Fruit fly (Drosophila melanogaster) whole organism, embryonic: ENCODE results near the gene CG31029.

Experiments used
- Antp ChIP-seq: fragments of 200-800 bp; sonication (Bioruptor generic); optimal IDR thresholded peaks from 3 replicates; lab custom pipeline; 2016; ENCODE audit warnings: missing biosample characterization, missing genetic modification characterization
- B-H1 ChIP-seq: fragments of 200-800 bp; sonication (Bioruptor generic); IDR thresholded peaks from 3 replicates; pipeline ENCODE4 v1.3.6; 2022; ENCODE audit warnings: missing biosample characterization, missing genetic modification characterization
- BEAF-32 ChIP-seq: fragments of 200-800 bp; sonication (Bioruptor generic); optimal IDR thresholded peaks from 3 replicates; lab custom pipeline; 2017; ENCODE audit warnings: missing biosample characterization, missing genetic modification characterization, mild to moderate bottlenecking, moderate library complexity, missing genetic modification reagents
- CG10209 ChIP-seq: fragments of 200-800 bp; sonication (Bioruptor generic); optimal IDR thresholded peaks from 3 replicates; lab custom pipeline; 2017; ENCODE audit warnings: missing biosample characterization, mild to moderate bottlenecking, missing genetic modification characterization, missing genetic modification reagents
- CG10543 ChIP-seq: fragments of 200-800 bp; sonication (Bioruptor generic); optimal IDR thresholded peaks from 3 replicates; lab custom pipeline; 2017; ENCODE audit warnings: missing biosample characterization, mild to moderate bottlenecking, missing genetic modification characterization, moderate library complexity
- CG11456 ChIP-seq: fragments of 200-800 bp; sonication (Bioruptor generic); IDR thresholded peaks from 3 replicates; pipeline ENCODE4 v1.3.6; 2022; ENCODE audit warnings: missing biosample characterization, missing genetic modification characterization
- CG12219 ChIP-seq: fragments of 200-800 bp; sonication (Bioruptor generic); optimal IDR thresholded peaks from 3 replicates; lab custom pipeline; 2018; ENCODE audit warnings: missing biosample characterization, mild to moderate bottlenecking, missing genetic modification characterization
- CG12744 ChIP-seq: fragments of 200-800 bp; sonication (Bioruptor generic); optimal IDR thresholded peaks from 2 replicates; lab custom pipeline; 2016; ENCODE audit warnings: missing biosample characterization, missing genetic modification characterization
- CG14710 ChIP-seq: fragments of 200-800 bp; sonication (Bioruptor generic); optimal IDR thresholded peaks from 3 replicates; lab custom pipeline; 2019; ENCODE audit warnings: missing biosample characterization, mild to moderate bottlenecking, missing genetic modification characterization, moderate library complexity
- CG1647 ChIP-seq: fragments of 200-800 bp; sonication (Bioruptor generic); optimal IDR thresholded peaks from 3 replicates; lab custom pipeline; 2016; ENCODE audit warnings: missing biosample characterization, missing genetic modification characterization
- CG16813 ChIP-seq: fragments of 200-800 bp; sonication (Bioruptor generic); IDR thresholded peaks from 3 replicates; pipeline ENCODE4 v1.3.6; 2022; ENCODE audit warnings: missing biosample characterization, missing genetic modification characterization; ENCODE audit not compliant: partially characterized antibody
- CG2120 ChIP-seq: fragments of 200-800 bp; sonication (Bioruptor generic); optimal IDR thresholded peaks from 3 replicates; lab custom pipeline; 2016; ENCODE audit warnings: missing biosample characterization, missing genetic modification characterization
- CG5953 ChIP-seq: fragments of 200-800 bp; sonication (Bioruptor generic); IDR thresholded peaks from 2 replicates; pipeline ENCODE4 v1.3.6; 2022; ENCODE audit warnings: missing biosample characterization, missing genetic modification characterization
- CG6683 ChIP-seq: fragments of 200-800 bp; sonication (Bioruptor generic); optimal IDR thresholded peaks from 2 replicates; lab custom pipeline; 2017; ENCODE audit warnings: missing biosample characterization, mild to moderate bottlenecking, missing genetic modification characterization, missing genetic modification reagents
- CG6765 ChIP-seq: fragments of 200-800 bp; sonication (Bioruptor generic); optimal IDR thresholded peaks from 3 replicates; lab custom pipeline; 2017; ENCODE audit warnings: missing biosample characterization, mild to moderate bottlenecking, missing genetic modification characterization
- CG7928 ChIP-seq: fragments of 200-800 bp; sonication (Bioruptor generic); optimal IDR thresholded peaks from 2 replicates; lab custom pipeline; 2017; ENCODE audit warnings: missing biosample characterization, mild to moderate bottlenecking, missing genetic modification characterization
- CG8281 ChIP-seq: fragments of 200-800 bp; sonication (Bioruptor generic); optimal IDR thresholded peaks from 2 replicates; lab custom pipeline; 2018; ENCODE audit warnings: missing biosample characterization, mild to moderate bottlenecking, missing genetic modification characterization, moderate library complexity
- CG8388 ChIP-seq: fragments of 200-800 bp; sonication (Bioruptor generic); optimal IDR thresholded peaks from 2 replicates; lab custom pipeline; 2019; ENCODE audit warnings: missing biosample characterization, mild to moderate bottlenecking, missing genetic modification characterization, moderate library complexity
- Dfd ChIP-seq, 2 experiments: fragments of >200 bp; optimal IDR thresholded peaks; 2 replicates each; lab custom pipeline; 2017; ENCODE audit warnings: missing biosample characterization in 2 of 2, missing genetic modification characterization in 2 of 2
- Doc2 ChIP-seq: fragments of 200-800 bp; sonication (Bioruptor generic); IDR thresholded peaks from 2 replicates; pipeline ENCODE4 v1.3.6; 2022; ENCODE audit warnings: missing biosample characterization, missing genetic modification characterization
- ERR ChIP-seq: fragments of 200-800 bp; sonication (Bioruptor generic); optimal IDR thresholded peaks from 2 replicates; lab custom pipeline; 2016; ENCODE audit warnings: missing biosample characterization, missing genetic modification characterization
- Ets65A ChIP-seq: fragments of 200-800 bp; sonication (Bioruptor generic); peaks from one replicate; lab custom pipeline; 2016; ENCODE audit warnings: missing biosample characterization, missing genetic modification characterization
- Ets97D ChIP-seq: fragments of 200-800 bp; sonication (Bioruptor generic); optimal IDR thresholded peaks from 3 replicates; lab custom pipeline; 2016; ENCODE audit warnings: missing biosample characterization, missing genetic modification characterization
- Fer3 ChIP-seq: fragments of 200-800 bp; sonication (Bioruptor generic); optimal IDR thresholded peaks from 2 replicates; lab custom pipeline; 2018; ENCODE audit warnings: missing biosample characterization, mild to moderate bottlenecking, missing genetic modification characterization, moderate library complexity
- HLHmδ ChIP-seq: fragments of 200-800 bp; sonication (Bioruptor generic); optimal IDR thresholded peaks from 2 replicates; lab custom pipeline; 2018; ENCODE audit warnings: missing biosample characterization, mild to moderate bottlenecking, missing genetic modification characterization, moderate library complexity
- Hmx ChIP-seq: fragments of 200-800 bp; sonication (Bioruptor generic); optimal IDR thresholded peaks from 2 replicates; lab custom pipeline; 2016; ENCODE audit warnings: missing biosample characterization, missing genetic modification characterization
- NC2α ChIP-seq: fragments of 200-800 bp; sonication (Bioruptor generic); optimal IDR thresholded peaks from 2 replicates; lab custom pipeline; 2016; ENCODE audit warnings: missing biosample characterization, missing genetic modification characterization
- NfI ChIP-seq: fragments of 200-800 bp; sonication (Bioruptor generic); optimal IDR thresholded peaks from 3 replicates; lab custom pipeline; 2018; ENCODE audit warnings: missing biosample characterization, mild to moderate bottlenecking, missing genetic modification characterization, moderate library complexity
- ato ChIP-seq: fragments of 200-800 bp; sonication (Bioruptor generic); IDR thresholded peaks from 2 replicates; pipeline ENCODE4 v1.3.6; 2022; ENCODE audit warnings: missing biosample characterization, missing genetic modification characterization; ENCODE audit not compliant: partially characterized antibody
- dm ChIP-seq: fragments of 200-800 bp; sonication (Bioruptor generic); optimal IDR thresholded peaks from 3 replicates; lab custom pipeline; 2016; ENCODE audit warnings: missing biosample characterization, missing genetic modification characterization
- ewg ChIP-seq: fragments of 200-800 bp; sonication (Bioruptor generic); optimal IDR thresholded peaks from 3 replicates; lab custom pipeline; 2017; ENCODE audit warnings: mild to moderate bottlenecking, missing biosample characterization, missing genetic modification reagents, missing genetic modification characterization
- hkb ChIP-seq, 2 experiments: fragments of 200-800 bp in 1 of 2; fragments of >200 bp in 1 of 2; sonication (Bioruptor generic) in 1 of 2; IDR thresholded peaks in 1 of 2; optimal IDR thresholded peaks in 1 of 2; 2 replicates each; pipeline versions ENCODE4 v1.3.6 to Lab custom; 2017 to 2022; ENCODE audit warnings: missing biosample characterization in 1 of 2, missing genetic modification characterization in 1 of 2
- pb ChIP-seq: fragments of 200-800 bp; sonication (Bioruptor generic); optimal IDR thresholded peaks from 3 replicates; lab custom pipeline; 2016; ENCODE audit warnings: missing biosample characterization, missing genetic modification characterization
- pita ChIP-seq: fragments of 200-800 bp; sonication (Bioruptor generic); optimal IDR thresholded peaks from 2 replicates; lab custom pipeline; 2017; ENCODE audit warnings: missing biosample characterization, mild to moderate bottlenecking, missing genetic modification characterization
- rib ChIP-seq: fragments of 200-800 bp; sonication (Bioruptor generic); IDR thresholded peaks from 2 replicates; pipeline ENCODE4 v1.3.6; 2022; ENCODE audit warnings: missing biosample characterization, missing genetic modification characterization
- salm ChIP-seq: fragments of 200-800 bp; sonication (Bioruptor generic); optimal IDR thresholded peaks from 2 replicates; lab custom pipeline; 2018; ENCODE audit warnings: missing biosample characterization, mild to moderate bottlenecking, missing genetic modification characterization
- sr ChIP-seq: fragments of 200-800 bp; sonication (Bioruptor generic); IDR thresholded peaks from 3 replicates; pipeline ENCODE4 v1.3.6; 2022; ENCODE audit warnings: missing biosample characterization, missing genetic modification characterization

The CG31029 gene

DNA sequence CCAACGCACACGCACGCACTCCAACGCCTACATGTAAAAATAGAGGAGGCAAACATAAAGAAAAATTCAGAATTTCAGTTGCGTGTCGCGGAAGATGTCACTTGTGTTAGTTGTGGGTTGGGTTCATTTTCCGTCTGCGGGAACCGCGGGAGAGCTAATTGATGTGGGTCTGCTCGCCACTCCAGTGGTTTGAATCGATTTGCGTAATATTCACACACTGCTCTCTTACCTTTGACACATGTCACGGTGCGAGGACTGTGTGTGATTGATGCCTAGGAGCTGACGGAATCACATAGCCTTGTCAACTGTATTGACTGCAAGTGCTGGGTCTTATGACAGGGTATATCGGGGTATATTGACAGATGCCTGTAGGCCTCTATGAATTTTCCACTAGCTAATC lies 21.2 kb downstream of the CG31029 start (continued):
- no peak for TF ChIP-seq B-H1 (GFP tag; lab: Robert Waterston, UW)
- no peak for TF ChIP-seq NC2α (GFP tag; lab: Kevin White, UChicago)
- TF ChIP-seq CG16813: no peak
- TF ChIP-seq CG1647 (GFP tag; lab: Kevin White, UChicago): no peak
- TF ChIP-seq pb (GFP tag; lab: Kevin White, UChicago): no peak
- peak; percentile 80 for TF ChIP-seq sr (GFP tag; lab: Robert Waterston, UW)
- no peak for TF ChIP-seq ewg (GFP tag; lab: Kevin White, UChicago)
- no peak for TF ChIP-seq CG10209 (GFP tag; lab: Kevin White, UChicago)
- no peak for TF ChIP-seq CG8388

DNA sequence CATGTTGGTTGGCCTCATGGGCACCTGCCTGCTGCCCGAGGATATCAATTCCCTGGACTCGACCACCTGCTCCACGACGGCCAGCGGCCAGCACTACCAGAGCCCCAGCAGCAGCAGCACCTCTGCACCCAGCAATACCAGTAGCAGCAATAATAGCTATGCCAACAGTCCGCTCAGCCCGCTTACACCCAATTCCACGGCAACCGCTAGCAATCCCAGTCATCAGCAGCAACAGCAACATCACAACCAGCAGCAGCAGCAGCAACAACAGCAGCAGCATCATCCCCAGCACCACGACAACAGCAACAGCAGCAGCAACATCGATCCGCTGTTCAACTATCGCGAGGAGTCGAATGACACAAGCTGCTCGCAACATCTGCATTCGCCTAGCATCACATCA lies 22.8 kb downstream of the CG31029 start:
- TF ChIP-seq NfI (GFP tag; lab: Kevin White, UChicago) (no peak), CG11456 (GFP tag; lab: Robert Waterston, UW) (0 out of 3 replicates have a peak, but pooled peaks have one; percentile 36), Dfd (GFP tag; optimal IDR thresholded peaks at IDR 0.05; lab: Kevin White, UChicago) (peak in 1 of 2 experiments; percentile 65), Ets65A (GFP tag; lab: Kevin White, UChicago) (peak; percentile 54)

- TF ChIP-seq Ets97D (GFP tag; lab: Kevin White, UChicago): no peak
- no peak for TF ChIP-seq BEAF-32
- no peak for TF ChIP-seq dm (GFP tag; lab: Kevin White, UChicago)
- TF ChIP-seq CG8281: no peak
- no peak for TF ChIP-seq CG6765 (GFP tag; lab: Kevin White, UChicago)
- TF ChIP-seq hkb (optimal IDR thresholded peaks at IDR 0.05; lab: Kevin White, UChicago): no peak
- TF ChIP-seq hkb (GFP tag; IDR thresholded peaks at IDR 0.05; lab: Robert Waterston, UW): no peak
- TF ChIP-seq CG7928 (GFP tag; lab: Kevin White, UChicago): no peak
- TF ChIP-seq CG14710: no peak
- no peak for TF ChIP-seq HLHmδ (GFP tag; lab: Kevin White, UChicago)
- TF ChIP-seq CG12219 (GFP tag; lab: Kevin White, UChicago): no peak
Measured at dm6 chr3R:30108639-30109038, 23.6 kb downstream of the CG31029 start.

DNA sequence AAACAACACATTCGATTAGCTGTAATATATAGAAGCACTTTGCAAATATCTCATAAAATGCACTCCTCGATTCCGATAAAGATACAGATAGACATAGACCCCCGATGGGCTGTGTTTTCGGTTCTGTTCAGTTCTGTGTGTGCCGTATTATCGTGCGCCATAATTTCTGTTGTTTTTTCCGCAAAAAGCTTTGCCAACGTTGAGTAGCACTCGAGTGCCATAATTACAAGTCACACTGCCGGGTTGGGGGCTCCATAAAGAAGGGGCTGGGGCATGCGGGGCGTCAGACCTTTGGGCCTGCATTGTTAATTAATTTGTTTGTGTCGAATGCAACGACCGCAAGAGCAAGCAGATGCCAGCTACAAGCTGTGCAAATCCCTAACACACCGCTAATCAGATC lies 24.5 kb downstream of the CG31029 start:
- TF ChIP-seq salm (tag; lab: Kevin White, UChicago): no peak
- TF ChIP-seq CG16813: no peak
- no peak for TF ChIP-seq pita (GFP tag; lab: Kevin White, UChicago)
- no peak for TF ChIP-seq Antp
- TF ChIP-seq CG5953: no peak
- no peak for TF ChIP-seq CG10543 (GFP tag; lab: Kevin White, UChicago)
- no peak for TF ChIP-seq ERR (GFP tag; lab: Kevin White, UChicago)
- TF ChIP-seq ato: no peak
- no peak for TF ChIP-seq CG6683 (GFP tag; lab: Kevin White, UChicago)
- no peak for TF ChIP-seq CG2120 (GFP tag; lab: Kevin White, UChicago)
- no peak for TF ChIP-seq Doc2 (GFP tag; lab: Robert Waterston, UW)
- TF ChIP-seq Hmx (GFP tag; lab: Kevin White, UChicago): no peak
- TF ChIP-seq CG12744: no peak
- TF ChIP-seq Fer3: no peak
- TF ChIP-seq rib (GFP tag; lab: Robert Waterston, UW): no peak
